Worm (Caenorhabditis elegans) whole organism, dauer: ENCODE measurements around the gene lin-29.

ENCODE experiments used
- unc-62 ChIP-seq: sonication (generic microtip); optimal IDR thresholded peaks from 2 replicates; lab custom pipeline; 2017; ENCODE audit warnings: missing biosample characterization, missing genetic modification reagents, missing genetic modification characterization

The lin-29 gene

DNA sequence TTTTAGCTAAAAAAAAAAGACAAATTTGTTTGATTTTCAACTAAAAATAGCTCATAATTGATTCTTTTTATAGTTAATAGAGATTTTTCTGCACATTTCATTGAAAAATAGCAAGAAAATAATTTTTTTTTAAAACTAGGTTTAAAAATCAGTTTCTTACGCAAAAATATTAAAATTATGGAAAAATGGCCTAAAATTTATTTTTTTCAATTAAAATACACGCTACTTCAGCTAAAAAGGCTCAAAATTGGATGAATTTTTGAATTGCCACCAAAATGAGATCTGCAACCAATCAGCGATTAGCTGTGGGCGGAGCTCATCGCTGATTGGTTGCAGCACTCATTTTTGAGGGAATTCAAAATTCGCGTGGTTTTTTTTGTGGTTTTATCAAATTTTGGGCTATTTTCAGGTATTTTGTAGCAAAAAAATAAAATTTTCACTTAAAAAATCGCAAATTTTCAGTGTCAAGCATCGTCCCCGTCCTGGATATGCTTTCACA, 28.0 kb upstream of the lin-29 start:
- TF ChIP-seq unc-62 (GFP tag; lab: Kevin White, UChicago), result no peak

DNA sequence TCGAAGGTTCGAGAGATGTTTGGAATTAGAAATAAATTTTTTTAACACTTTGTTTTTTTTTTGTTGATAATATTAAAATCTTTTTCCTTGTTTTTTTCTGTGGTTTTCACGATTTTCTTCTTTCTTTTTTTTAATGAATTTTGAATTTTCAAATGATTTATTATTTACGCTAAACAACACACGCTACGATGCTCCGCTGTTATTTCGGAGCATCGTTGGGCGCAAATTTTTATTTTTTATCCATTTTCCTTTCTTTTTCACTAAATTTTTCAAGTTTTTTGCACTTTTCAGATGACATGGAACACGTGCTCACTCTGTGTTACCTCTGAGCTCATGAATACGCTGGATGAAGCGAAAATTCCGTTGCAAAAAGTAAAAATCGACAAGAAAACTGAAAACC, 26.9 kb upstream of the lin-29 start, which contains the start of the genes W03C9.1 and W03C9.2:
Gene W03C9.1, minus strand, starts transcription at position 46 of the 400 bp plus-strand sequence.
Gene W03C9.2, plus strand, starts transcription at position 286 of the 400 bp plus-strand sequence.
- TF ChIP-seq unc-62 (GFP tag; lab: Kevin White, UChicago), result no peak

DNA sequence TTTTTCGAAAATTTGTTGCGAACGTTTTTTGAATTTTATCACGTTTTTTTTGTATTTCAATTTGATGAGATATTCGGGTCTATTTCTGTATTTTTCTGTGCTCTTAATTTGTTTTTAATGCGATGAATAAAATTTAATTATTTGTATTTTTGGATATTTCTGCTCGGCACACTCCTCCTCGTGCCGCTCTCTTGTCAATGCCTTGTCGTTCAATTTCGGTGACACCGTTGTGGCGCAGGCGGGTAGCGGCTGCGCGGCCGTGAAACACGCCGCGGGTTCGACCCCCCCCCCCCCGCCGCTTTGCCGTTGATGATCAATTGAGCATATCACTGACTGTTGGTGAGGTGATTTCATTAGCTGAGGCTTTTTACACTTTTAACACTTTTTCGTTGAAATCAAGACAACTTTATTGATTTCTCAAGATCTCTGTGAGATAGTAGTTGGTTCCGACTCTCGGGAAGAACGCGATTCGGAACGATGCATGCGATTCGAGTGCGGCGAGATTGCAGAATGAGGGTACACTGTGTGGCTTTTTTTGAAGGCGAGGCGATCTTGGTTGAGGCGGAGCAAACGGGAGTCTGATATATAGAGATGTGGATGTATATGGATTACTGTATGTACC, 25.6 kb upstream of the lin-29 start:
- no peak for TF ChIP-seq unc-62 (GFP tag; lab: Kevin White, UChicago)

DNA sequence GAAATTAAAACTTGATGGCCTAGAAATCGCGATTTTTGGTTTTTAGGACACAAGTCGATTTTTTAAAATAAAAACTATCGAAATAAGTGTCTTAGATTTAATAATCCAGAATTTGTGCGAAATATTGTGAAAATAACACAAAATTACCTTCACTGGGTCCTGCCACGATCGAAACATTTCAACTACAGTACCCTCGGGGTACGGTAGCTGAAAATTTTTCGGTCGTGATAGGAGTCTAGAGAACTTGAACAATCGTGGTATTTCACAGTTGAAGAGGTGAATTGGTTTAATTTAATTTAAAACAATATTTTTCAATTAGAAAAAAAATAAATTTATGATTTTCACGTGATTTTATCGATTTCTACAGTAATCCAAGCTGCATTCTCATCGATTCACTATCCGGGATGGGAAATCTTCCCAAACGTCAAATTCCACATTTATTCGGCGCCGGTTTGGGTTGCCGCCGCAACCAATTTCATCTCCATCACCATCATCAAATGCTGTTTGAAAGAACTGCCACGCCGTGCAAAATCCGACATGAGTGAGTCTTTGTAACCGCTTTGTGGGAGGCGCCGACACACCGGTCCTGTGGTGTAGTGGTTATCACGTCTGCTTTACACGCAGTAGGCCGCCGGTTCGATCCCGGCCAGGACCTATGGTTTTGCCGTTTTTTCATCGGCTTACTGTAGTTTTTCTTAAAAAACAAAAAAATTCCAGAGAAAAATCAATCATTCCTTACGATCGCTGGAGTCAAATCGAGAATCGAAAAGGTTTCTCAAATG, 23.8 kb upstream of the lin-29 start:
- no peak for TF ChIP-seq unc-62 (GFP tag; lab: Kevin White, UChicago)

DNA sequence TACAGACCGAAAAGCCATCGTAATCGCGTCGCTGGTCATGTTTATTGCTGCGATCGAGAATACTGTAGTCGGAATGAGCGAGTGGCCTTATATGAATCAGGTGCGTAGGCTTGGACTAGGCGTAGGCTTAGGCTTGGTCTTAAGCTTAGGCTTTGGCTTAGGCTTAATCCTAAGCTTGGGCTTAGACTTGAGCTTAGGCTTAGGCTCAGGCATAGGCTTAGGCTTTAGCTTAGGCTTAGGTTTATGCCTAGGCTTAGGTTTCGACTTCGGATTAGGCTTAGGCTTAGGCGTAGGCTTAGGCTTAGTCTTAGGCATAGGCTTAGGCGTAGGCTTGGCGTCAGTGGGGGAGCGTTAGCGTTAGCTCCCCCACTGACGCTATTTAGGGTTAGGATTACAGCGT, 19.7 kb upstream of the lin-29 start:
- TF ChIP-seq unc-62 (GFP tag; lab: Kevin White, UChicago), result no peak

DNA sequence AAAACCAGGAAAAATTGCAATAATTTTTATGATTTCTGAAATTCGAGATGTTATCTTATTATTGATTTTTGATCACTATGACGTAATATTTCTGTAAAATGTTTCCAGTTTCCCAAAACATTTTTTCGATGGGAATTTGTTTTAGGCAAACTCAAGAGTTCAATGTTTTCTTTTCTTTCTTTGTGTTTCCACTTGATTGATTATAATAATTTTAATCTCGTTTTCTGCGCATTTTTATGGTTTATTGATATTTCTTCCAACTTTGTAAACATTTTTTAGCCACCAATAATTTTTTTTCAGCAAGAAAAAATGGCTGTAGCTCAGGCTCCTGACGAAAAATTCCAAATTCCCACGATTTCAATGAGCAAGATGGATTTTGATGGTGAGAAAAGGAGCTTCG, 19.1 kb upstream of the lin-29 start, which contains the start of gene W03C9.6:
Gene W03C9.6, plus strand, starts transcription at position 301 of the 400 bp plus-strand sequence.
- TF ChIP-seq unc-62 (GFP tag; lab: Kevin White, UChicago), result no peak

DNA sequence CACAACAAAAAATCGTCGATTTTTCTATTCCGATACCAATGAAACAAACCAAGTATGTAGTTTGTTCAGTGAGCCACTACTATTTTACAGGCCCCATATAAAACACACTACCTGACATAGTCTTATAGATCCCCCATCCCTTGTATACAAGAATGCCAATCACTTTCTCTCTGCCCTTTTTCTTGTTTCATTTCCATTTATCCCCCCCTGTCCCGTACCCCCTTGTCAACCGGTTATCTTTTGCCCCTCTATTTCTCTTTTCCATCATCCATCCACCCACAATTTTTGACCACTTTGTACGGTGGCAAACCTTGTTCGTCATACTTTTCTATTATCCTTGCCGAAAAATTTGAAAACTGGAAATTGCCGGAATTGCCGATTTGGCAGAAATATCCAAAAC, 17.8 kb upstream of the lin-29 start:
- TF ChIP-seq unc-62 (GFP tag; lab: Kevin White, UChicago), result no peak

DNA sequence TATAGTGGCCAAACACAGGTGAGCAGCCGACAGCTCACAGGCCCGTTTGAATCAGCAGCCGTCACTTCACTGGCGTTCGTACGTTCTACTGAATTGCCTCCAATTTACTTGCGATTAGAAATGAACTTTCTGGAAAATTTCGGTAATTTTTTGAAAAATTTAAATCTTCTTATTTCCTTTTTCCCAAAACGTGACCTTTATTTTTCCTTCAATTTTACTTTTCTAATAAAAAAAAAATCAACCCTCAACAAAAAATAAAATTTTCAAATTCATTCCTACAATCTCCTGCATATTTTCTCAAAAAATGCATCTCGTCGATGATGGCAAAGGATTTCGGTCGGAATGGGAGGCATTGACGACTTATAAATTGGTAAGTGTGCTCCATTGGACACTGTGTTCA, 13.3 kb upstream of the lin-29 start, which contains the start of gene W03C9.8:
Gene W03C9.8, plus strand, starts transcription at position 301 of the 400 bp plus-strand sequence.
- no peak for TF ChIP-seq unc-62 (GFP tag; lab: Kevin White, UChicago)

DNA sequence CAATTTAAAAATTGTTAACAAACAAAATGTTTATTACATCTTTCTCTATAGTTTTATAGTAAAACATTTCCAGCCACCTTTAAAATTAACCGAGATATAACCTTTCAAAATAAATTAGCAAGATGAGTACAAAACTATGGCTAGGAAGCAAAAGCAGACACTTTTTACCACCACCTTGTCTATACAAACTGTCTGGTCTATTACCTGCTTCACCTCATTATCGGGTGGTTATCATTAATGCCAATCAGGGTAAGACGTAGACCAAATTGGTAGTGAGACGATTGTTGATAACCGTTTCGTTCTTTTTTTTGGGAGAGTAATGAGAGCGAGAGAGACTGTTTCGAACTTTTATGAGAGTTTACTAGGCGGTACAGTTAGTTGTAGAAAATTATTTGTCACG, 1.2 kb upstream of the lin-29 start:
- TF ChIP-seq unc-62 (GFP tag; lab: Kevin White, UChicago), result no peak

DNA sequence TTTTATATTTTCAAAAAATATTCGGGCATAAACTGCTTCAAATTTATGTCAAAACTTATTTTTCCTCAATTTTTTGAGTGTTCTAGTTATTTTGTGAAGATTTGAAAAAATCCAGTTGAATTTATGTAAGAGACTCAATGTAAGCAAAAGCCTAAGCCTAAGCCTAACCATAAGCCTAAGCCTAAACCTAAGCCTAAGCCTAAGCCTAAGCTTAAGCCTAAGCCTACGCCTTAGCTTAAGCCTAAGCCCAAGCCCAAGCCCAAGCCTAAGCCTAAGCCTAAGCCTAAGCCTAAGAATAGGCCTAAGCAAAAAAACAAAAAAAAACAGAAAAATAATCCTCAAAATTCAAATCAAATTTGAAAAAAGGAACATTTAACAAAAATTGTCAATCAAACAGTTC, 5.0 kb downstream of the lin-29 start:
- TF ChIP-seq unc-62 (GFP tag; lab: Kevin White, UChicago), result no peak

DNA sequence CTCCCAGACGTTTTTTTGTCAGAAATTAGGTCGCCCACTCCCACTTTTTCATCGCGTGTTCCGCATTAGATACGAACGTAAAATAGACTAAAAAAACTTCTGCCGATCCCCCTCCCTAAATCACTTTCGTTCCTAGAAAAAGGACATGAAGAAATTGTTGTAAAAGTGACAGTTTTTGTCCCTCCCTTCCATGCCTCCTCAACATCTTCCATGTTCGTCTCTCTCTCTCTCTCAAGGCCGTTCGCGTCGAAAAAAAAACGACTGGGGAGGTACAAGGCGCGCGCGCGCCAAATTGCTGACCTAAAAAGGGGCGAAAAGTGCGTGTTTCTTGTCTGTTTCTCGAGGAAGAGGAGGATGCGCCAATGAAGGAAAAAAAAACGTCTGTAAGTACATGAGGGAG, 6.4 kb downstream of the lin-29 start:
- no peak for TF ChIP-seq unc-62 (GFP tag; lab: Kevin White, UChicago)

DNA sequence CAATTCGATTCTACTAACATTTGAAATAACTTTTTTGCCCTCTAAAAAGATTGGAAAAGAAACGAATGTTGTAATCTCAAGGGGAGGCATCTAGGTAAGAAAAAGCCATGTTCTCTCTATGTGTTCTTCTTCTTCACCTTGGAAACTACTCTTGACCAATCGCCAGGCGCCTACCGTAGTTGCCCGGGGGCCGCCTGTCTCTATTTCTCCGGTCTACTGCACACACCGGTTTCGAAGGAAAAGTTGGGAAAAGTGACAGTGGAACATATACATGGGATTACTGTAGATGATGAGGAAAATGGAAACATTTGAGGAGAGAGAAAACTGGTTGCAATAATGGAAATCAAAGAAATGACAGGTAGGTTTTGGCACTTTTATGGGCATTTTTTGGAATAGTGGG, 8.6 kb downstream of the lin-29 start:
- no peak for TF ChIP-seq unc-62 (GFP tag; lab: Kevin White, UChicago)

DNA sequence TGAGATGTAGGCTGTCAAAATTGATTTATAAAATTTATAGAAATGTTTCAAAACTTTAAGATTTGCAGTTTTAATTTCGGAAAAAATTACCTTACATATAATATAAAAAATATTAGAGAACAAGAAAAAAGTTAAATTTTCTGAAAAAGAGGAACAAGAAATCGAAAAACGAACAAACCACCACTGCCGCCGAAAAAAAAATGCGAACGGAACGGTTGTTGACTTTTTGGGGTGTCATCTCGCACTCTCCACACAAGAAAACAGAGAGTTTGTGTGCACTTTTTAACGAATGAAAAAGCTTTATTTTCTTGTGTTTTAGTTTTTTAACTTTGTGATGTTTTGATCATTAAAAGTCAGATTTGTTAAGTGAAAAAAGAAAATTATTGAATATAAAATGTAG, 9.9 kb downstream of the lin-29 start:
- no peak for TF ChIP-seq unc-62 (GFP tag; lab: Kevin White, UChicago)

DNA sequence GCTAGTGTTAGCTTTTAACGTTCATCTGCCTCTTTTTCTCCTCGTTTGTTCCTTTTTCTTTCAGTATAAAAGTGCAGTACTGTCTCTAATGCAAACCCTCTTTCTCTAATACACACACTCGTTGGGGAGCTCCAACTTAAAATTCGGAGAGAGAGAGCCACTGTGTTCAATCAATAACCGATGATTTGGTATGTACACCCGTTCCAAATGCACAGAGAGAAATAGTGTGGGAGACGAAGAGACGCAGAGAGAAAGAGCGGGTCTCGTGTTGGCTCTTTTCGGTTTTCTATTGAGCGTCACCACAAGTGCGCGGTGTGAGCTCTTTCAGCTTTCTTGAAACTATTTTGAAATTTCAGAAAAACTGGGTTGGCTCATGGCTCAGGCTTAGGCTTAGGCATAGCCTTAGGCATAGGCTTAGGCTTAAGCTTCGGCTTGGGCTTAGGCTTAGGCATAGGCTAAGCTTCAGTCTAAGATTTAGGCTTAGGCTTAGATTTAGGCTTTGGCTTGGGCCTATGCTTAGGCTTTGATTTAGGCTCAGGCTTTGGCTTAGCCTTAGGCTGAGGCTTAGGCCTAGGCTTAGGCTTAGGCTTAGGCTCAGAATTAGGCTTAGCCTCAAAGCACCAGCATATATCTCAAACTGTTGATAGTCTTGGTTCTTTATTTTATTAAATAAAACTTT, 11.4 kb downstream of the lin-29 start:
- no peak for TF ChIP-seq unc-62 (GFP tag; lab: Kevin White, UChicago)

DNA sequence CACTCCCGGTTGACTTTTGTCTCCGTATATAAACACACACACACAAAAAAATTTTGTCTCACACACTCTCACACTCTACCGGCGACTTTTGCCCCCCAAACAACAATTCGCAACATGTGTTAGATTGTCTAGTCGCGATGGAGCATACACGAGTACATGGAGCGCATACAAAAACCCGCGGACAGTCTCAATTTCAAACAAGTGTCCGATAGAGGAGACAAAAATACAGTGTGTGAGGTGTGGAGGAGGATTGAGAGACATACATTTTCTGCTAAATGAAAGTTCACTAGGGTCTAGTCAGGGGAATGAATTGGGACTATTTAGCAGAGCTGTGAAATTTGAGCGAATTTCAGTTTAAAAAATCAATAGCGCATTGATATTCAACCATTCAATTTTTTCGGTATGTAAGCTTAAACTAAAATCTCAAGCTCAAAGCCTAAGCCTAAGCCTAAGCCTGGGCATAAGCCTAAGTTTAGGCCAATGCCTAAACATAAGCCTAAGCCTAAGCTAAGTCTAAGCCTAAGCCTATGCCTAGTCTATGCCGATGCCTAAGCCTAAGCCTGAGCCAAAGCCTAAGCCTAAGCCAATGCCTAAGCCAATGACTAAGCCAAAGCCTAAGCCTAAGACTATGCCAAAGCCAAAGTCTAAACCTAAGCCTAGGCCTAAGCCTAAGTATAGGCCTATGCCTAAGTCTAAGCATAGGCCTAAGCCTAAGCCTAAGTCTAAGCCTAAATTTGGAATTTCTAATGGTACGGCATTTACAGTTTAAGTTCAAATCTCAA, 12.2 kb downstream of the lin-29 start:
- TF ChIP-seq unc-62 (GFP tag; lab: Kevin White, UChicago), result no peak
